Fruit fly (Drosophila melanogaster) whole organism, embryonic: ENCODE data around the gene CG4452.

Experiments
- Antp ChIP-seq: fragments of 200-800 bp; sonication (Bioruptor generic); optimal IDR thresholded peaks from 3 replicates; lab custom pipeline; 2016; ENCODE audit warnings: missing biosample characterization, missing genetic modification characterization
- Bgb ChIP-seq: fragments of 200-800 bp; sonication (Bioruptor generic); IDR thresholded peaks from 2 replicates; pipeline ENCODE4 v1.3.6; 2022; ENCODE audit warnings: missing biosample characterization, missing genetic modification characterization; ENCODE audit not compliant: partially characterized antibody
- CG10147 ChIP-seq: fragments of 200-800 bp; sonication (Bioruptor generic); optimal IDR thresholded peaks from 2 replicates; lab custom pipeline; 2019; ENCODE audit warnings: missing biosample characterization, mild to moderate bottlenecking, missing genetic modification characterization, moderate library complexity
- CG10267 ChIP-seq: fragments of 200-800 bp; sonication (Bioruptor generic); optimal IDR thresholded peaks from 2 replicates; lab custom pipeline; 2018; ENCODE audit warnings: missing biosample characterization, mild to moderate bottlenecking, missing genetic modification characterization, moderate library complexity
- CG1233 ChIP-seq: fragments of 200-800 bp; sonication (Bioruptor generic); optimal IDR thresholded peaks from 4 replicates; lab custom pipeline; 2018; ENCODE audit warnings: missing biosample characterization, mild to moderate bottlenecking, missing genetic modification characterization
- CG12391 ChIP-seq: fragments of 200-800 bp; sonication (Bioruptor generic); optimal IDR thresholded peaks from 3 replicates; lab custom pipeline; 2018; ENCODE audit warnings: missing biosample characterization, mild to moderate bottlenecking, missing genetic modification characterization, moderate library complexity
- CG12659 ChIP-seq: fragments of 200-800 bp; sonication (Bioruptor generic); optimal IDR thresholded peaks from 3 replicates; lab custom pipeline; 2017; ENCODE audit warnings: mild to moderate bottlenecking, missing biosample characterization, missing genetic modification reagents, missing genetic modification characterization
- CG1603 ChIP-seq: fragments of 200-800 bp; sonication (Bioruptor generic); optimal IDR thresholded peaks from 2 replicates; lab custom pipeline; 2019; ENCODE audit warnings: missing biosample characterization, mild to moderate bottlenecking, missing genetic modification characterization, moderate library complexity
- CG16813 ChIP-seq: fragments of 200-800 bp; sonication (Bioruptor generic); IDR thresholded peaks from 3 replicates; pipeline ENCODE4 v1.3.6; 2022; ENCODE audit warnings: missing biosample characterization, missing genetic modification characterization; ENCODE audit not compliant: partially characterized antibody
- CG17361 ChIP-seq: fragments of 200-800 bp; sonication (Bioruptor generic); IDR thresholded peaks from 3 replicates; pipeline ENCODE4 v1.3.6; 2022; ENCODE audit warnings: missing biosample characterization, missing genetic modification characterization
- CG18011 ChIP-seq: fragments of 200-800 bp; sonication (Bioruptor generic); optimal IDR thresholded peaks from 2 replicates; lab custom pipeline; 2017; ENCODE audit warnings: missing biosample characterization, missing genetic modification characterization, mild to moderate bottlenecking, moderate library complexity, missing genotype
- CG18764 ChIP-seq: fragments of 200-800 bp; sonication (Bioruptor generic); optimal IDR thresholded peaks from 3 replicates; lab custom pipeline; 2016; ENCODE audit warnings: missing biosample characterization, missing genetic modification characterization
- CG2116 ChIP-seq: fragments of 200-800 bp; sonication (Bioruptor generic); optimal IDR thresholded peaks from 3 replicates; lab custom pipeline; 2018; ENCODE audit warnings: missing biosample characterization, mild to moderate bottlenecking, missing genetic modification characterization
- CG2199 ChIP-seq: fragments of 200-800 bp; sonication (Bioruptor generic); IDR thresholded peaks from 3 replicates; pipeline ENCODE4 v1.3.6; 2022; ENCODE audit warnings: missing biosample characterization, missing genetic modification characterization
- CG2712 ChIP-seq: fragments of 200-800 bp; optimal IDR thresholded peaks from 3 replicates; lab custom pipeline; 2019; ENCODE audit warnings: missing biosample characterization, mild to moderate bottlenecking, missing genetic modification characterization, moderate library complexity
- CG3847 ChIP-seq: fragments of 200-800 bp; sonication (Bioruptor generic); IDR thresholded peaks from 2 replicates; pipeline ENCODE4 v1.3.6; 2022; ENCODE audit warnings: missing biosample characterization, missing genetic modification characterization
- CG7271 ChIP-seq: fragments of 200-800 bp; sonication (Bioruptor generic); optimal IDR thresholded peaks from 2 replicates; lab custom pipeline; 2018; ENCODE audit warnings: missing biosample characterization, mild to moderate bottlenecking, missing genetic modification characterization, moderate library complexity
- CG7928 ChIP-seq: fragments of 200-800 bp; sonication (Bioruptor generic); optimal IDR thresholded peaks from 2 replicates; lab custom pipeline; 2017; ENCODE audit warnings: missing biosample characterization, mild to moderate bottlenecking, missing genetic modification characterization
- CG9215 ChIP-seq: fragments of 200-800 bp; sonication (Bioruptor generic); IDR thresholded peaks from 2 replicates; pipeline ENCODE4 v1.3.6; 2022; ENCODE audit warnings: missing biosample characterization, missing genetic modification characterization
- Dbx ChIP-seq: fragments of 200-800 bp; sonication (Bioruptor generic); IDR thresholded peaks from 3 replicates; pipeline ENCODE4 v1.3.6; 2022; ENCODE audit warnings: missing biosample characterization, missing genetic modification characterization
- Dek ChIP-seq: fragments of 200-800 bp; sonication (Bioruptor generic); optimal IDR thresholded peaks from 3 replicates; lab custom pipeline; 2019; ENCODE audit warnings: missing biosample characterization, mild to moderate bottlenecking, missing genetic modification characterization, moderate library complexity
- Dip2 ChIP-seq: fragments of 200-800 bp; sonication (Bioruptor generic); IDR thresholded peaks from 2 replicates; pipeline ENCODE4 v1.3.6; 2022; ENCODE audit warnings: missing biosample characterization, missing genetic modification characterization
- E2f2 ChIP-seq: fragments of 200-800 bp; sonication (Bioruptor generic); IDR thresholded peaks from 2 replicates; pipeline ENCODE4 v1.3.6; 2022; ENCODE audit warnings: missing biosample characterization, missing genetic modification characterization
- Ets65A ChIP-seq: fragments of 200-800 bp; sonication (Bioruptor generic); peaks from one replicate; lab custom pipeline; 2016; ENCODE audit warnings: missing biosample characterization, missing genetic modification characterization
- HLH4C ChIP-seq: fragments of 200-800 bp; sonication (Bioruptor generic); IDR thresholded peaks from 3 replicates; pipeline ENCODE4 v1.3.6; 2022; ENCODE audit warnings: missing biosample characterization, missing genetic modification characterization; ENCODE audit not compliant: partially characterized antibody
- Mad ChIP-seq: fragments of 200-800 bp; sonication (Bioruptor generic); optimal IDR thresholded peaks from 2 replicates; lab custom pipeline; 2016; ENCODE audit warnings: missing biosample characterization, missing genetic modification characterization
- Med ChIP-seq: fragments of 200-800 bp; sonication (Bioruptor generic); peaks from one replicate; lab custom pipeline; 2016; ENCODE audit warnings: missing biosample characterization, missing genetic modification characterization, mild to moderate bottlenecking, inconsistent platforms, moderate library complexity
- Nf-YC ChIP-seq: fragments of 200-800 bp; optimal IDR thresholded peaks from 3 replicates; lab custom pipeline; 2019; ENCODE audit warnings: missing biosample characterization, mild to moderate bottlenecking, missing genetic modification characterization, moderate library complexity
- Sin3A ChIP-seq: fragments of >200 bp; optimal IDR thresholded peaks from 2 replicates; lab custom pipeline; 2018
- Trl ChIP-seq, 3 experiments: fragments of >200 bp in 2 of 3; fragments of 200-800 bp in 1 of 3; sonication (Bioruptor generic) in 1 of 3; optimal IDR thresholded peaks; 2 replicates in 1 of 3; 3 replicates in 2 of 3; lab custom pipeline; 2016 to 2017; ENCODE audit warnings: missing biosample characterization in 1 of 3, missing genetic modification characterization in 1 of 3
- Usf ChIP-seq: fragments of 200-800 bp; sonication (Bioruptor generic); optimal IDR thresholded peaks from 2 replicates; lab custom pipeline; 2017; ENCODE audit warnings: missing genotype, missing biosample characterization, missing genetic modification characterization
- ato ChIP-seq: fragments of 200-800 bp; sonication (Bioruptor generic); IDR thresholded peaks from 2 replicates; pipeline ENCODE4 v1.3.6; 2022; ENCODE audit warnings: missing biosample characterization, missing genetic modification characterization; ENCODE audit not compliant: partially characterized antibody
- br ChIP-seq: fragments of >200 bp; optimal IDR thresholded peaks from 2 replicates; lab custom pipeline; 2017
- croc ChIP-seq: fragments of 200-800 bp; sonication (Bioruptor generic); conservative IDR thresholded peaks from 3 replicates; pipeline ENCODE4 v1.3.6; 2022; ENCODE audit warnings: missing biosample characterization, missing genetic modification characterization
- ems ChIP-seq: fragments of 200-800 bp; sonication (Bioruptor generic); optimal IDR thresholded peaks from 3 replicates; lab custom pipeline; 2016; ENCODE audit warnings: missing biosample characterization, missing genetic modification characterization
- eyg ChIP-seq: fragments of 200-800 bp; sonication (Bioruptor generic); optimal IDR thresholded peaks from 3 replicates; lab custom pipeline; 2016; ENCODE audit warnings: missing biosample characterization, missing genetic modification characterization
- fru ChIP-seq: fragments of >200 bp; optimal IDR thresholded peaks from 2 replicates; lab custom pipeline; 2017
- grn ChIP-seq: fragments of 200-800 bp; sonication (Bioruptor generic); optimal IDR thresholded peaks from 3 replicates; lab custom pipeline; 2017; ENCODE audit warnings: missing biosample characterization, missing genetic modification characterization
- kni ChIP-seq: fragments of 200-800 bp; sonication (Bioruptor generic); optimal IDR thresholded peaks from 3 replicates; lab custom pipeline; 2017; ENCODE audit warnings: mild to moderate bottlenecking, missing biosample characterization, missing genetic modification reagents, missing genetic modification characterization
- knrl ChIP-seq: fragments of 200-800 bp; sonication (Bioruptor generic); IDR thresholded peaks from 3 replicates; pipeline ENCODE4 v1.3.6; 2022; ENCODE audit warnings: missing biosample characterization, missing genetic modification characterization; ENCODE audit not compliant: partially characterized antibody
- nerfin-2 ChIP-seq: fragments of 200-800 bp; sonication (Bioruptor generic); IDR thresholded peaks from 2 replicates; pipeline ENCODE4 v1.3.6; 2022; ENCODE audit warnings: missing biosample characterization, missing genetic modification characterization; ENCODE audit not compliant: partially characterized antibody
- nmo ChIP-seq: fragments of 200-800 bp; sonication (Bioruptor generic); optimal IDR thresholded peaks from 2 replicates; lab custom pipeline; 2018; ENCODE audit warnings: missing biosample characterization, mild to moderate bottlenecking, missing genetic modification characterization, moderate library complexity
- peb ChIP-seq: fragments of 200-800 bp; sonication (Bioruptor generic); IDR thresholded peaks from 2 replicates; pipeline ENCODE4 v1.3.6; 2022; ENCODE audit warnings: missing biosample characterization, missing genetic modification characterization
- tio ChIP-seq: fragments of 200-800 bp; sonication (Bioruptor generic); optimal IDR thresholded peaks from 2 replicates; lab custom pipeline; 2017; ENCODE audit warnings: missing biosample characterization, missing genetic modification characterization, inconsistent platforms
- toy ChIP-seq: fragments of 200-800 bp; sonication (Bioruptor generic); IDR thresholded peaks from 2 replicates; pipeline ENCODE4 v1.3.6; 2022; ENCODE audit warnings: missing biosample characterization, missing genetic modification characterization
- unc-4 ChIP-seq: fragments of 200-800 bp; sonication (Bioruptor generic); IDR thresholded peaks from 2 replicates; pipeline ENCODE4 v1.3.6; 2022; ENCODE audit warnings: missing biosample characterization, missing genetic modification characterization; ENCODE audit not compliant: partially characterized antibody
- vvl ChIP-seq: fragments of 200-800 bp; sonication (Bioruptor generic); IDR thresholded peaks from 2 replicates; pipeline ENCODE4 v1.3.6; 2022; ENCODE audit warnings: missing biosample characterization, missing genetic modification characterization
- zen ChIP-seq: fragments of 200-800 bp; sonication (Bioruptor generic); optimal IDR thresholded peaks from 3 replicates; lab custom pipeline; 2018; ENCODE audit warnings: missing biosample characterization, mild to moderate bottlenecking, missing genetic modification characterization, moderate library complexity
- zfh1 ChIP-seq: fragments of 200-800 bp; sonication (Bioruptor generic); IDR thresholded peaks from 3 replicates; pipeline ENCODE4 v1.3.6; 2022; ENCODE audit warnings: missing biosample characterization, missing genetic modification characterization

CG4452 gene

DNA sequence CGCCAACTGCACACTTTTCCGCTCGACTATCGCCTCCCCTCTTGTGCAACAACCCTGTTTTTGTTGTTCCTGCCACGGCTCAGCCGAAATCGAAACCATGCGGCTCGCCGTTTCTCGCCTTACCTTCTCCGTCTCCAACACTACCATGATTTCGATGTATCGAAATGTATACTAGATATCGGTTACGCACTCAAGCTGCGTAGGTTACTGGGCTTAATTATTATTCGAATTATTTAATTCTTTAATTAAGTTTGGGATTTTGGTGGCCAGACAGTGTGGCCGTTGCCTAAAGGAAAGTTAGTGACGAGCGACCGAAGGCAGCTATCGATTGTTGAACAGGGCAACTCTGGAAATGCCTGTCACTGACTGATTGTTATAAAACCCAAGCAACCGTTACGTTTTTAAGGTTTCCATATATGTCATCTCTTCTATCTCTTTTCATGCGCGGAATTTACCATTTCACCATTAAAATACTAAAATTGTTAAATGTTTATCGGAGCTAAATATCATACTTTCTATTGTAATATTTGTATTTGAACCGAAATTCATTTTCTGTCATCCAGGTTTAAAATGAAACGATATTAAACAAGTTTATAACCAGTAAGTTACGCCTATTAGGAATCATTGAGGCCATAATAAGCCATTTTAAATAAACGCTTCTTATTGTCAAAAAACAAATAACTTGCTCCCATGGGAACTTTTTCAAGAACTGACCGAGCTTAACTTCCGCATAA lies 35.1 kb downstream of the CG4452 start, which contains the start of gene eIF4E1:
eIF4E1 (minus strand) TSS at position 304 of the 734 bp plus-strand sequence.
- TF ChIP-seq CG7271 (no peak), Mad (no peak), CG18764 (GFP tag; lab: Kevin White, UChicago) (no peak), zen (tag; lab: Kevin White, UChicago) (peak; percentile 30), kni (GFP tag; lab: Kevin White, UChicago) (no peak), nmo (GFP tag; lab: Kevin White, UChicago) (peak; percentile 53), Dbx (0 out of 3 replicates have a peak, but pooled peaks have one; percentile 21), E2f2 (GFP tag; lab: Robert Waterston, UW) (peak; percentile 50), Usf (GFP tag; lab: Kevin White, UChicago) (no peak), CG2116 (GFP tag; lab: Kevin White, UChicago) (peak; percentile 98), CG10267 (tag; lab: Kevin White, UChicago) (peak; percentile 65), Nf-YC (tag; lab: Kevin White, UChicago) (peak; percentile 47), toy (GFP tag; lab: Robert Waterston, UW) (no peak), CG12659 (GFP tag; lab: Kevin White, UChicago) (peak; percentile 77), Bgb (GFP tag; lab: Robert Waterston, UW) (peak; percentile 86), knrl (GFP tag; lab: Robert Waterston, UW) (peak; percentile 86), peb (no peak), tio (GFP tag; lab: Kevin White, UChicago) (no peak), CG16813 (peak; percentile 82), eyg (GFP tag; lab: Kevin White, UChicago) (no peak), Antp (GFP tag; lab: Kevin White, UChicago) (peak; percentile 24), HLH4C (GFP tag; lab: Robert Waterston, UW) (peak; percentile 57; the same call in 2 of the 3 replicates), CG2199 (GFP tag; lab: Robert Waterston, UW) (peak; percentile 84; the same call in 2 of the 3 replicates), Sin3A (lab: Kevin White, UChicago) (peak; percentile 89), CG9215 (GFP tag; lab: Robert Waterston, UW) (no peak), zfh1 (GFP tag; lab: Robert Waterston, UW) (no peak), Med (peak; percentile 74), nerfin-2 (0 out of 2 replicates have a peak, but pooled peaks have one; percentile 42), unc-4 (GFP tag; lab: Robert Waterston, UW) (peak; percentile 74), CG7928 (GFP tag; lab: Kevin White, UChicago) (no peak), CG1233 (peak; percentile 1), croc (GFP tag; lab: Robert Waterston, UW) (no peak), CG3847 (peak; percentile 75), Trl (optimal IDR thresholded peaks at IDR 0.05; lab: Kevin White, UChicago) (peak in 1 of 2 experiments; percentile 74), Trl (GFP tag; optimal IDR thresholded peaks at IDR 0.05; lab: Kevin White, UChicago) (no peak), fru (lab: Kevin White, UChicago) (no peak), CG18011 (GFP tag; lab: Kevin White, UChicago) (peak; percentile 97), vvl (GFP tag; lab: Robert Waterston, UW) (peak; percentile 4; the same call in 1 of the 2 replicates), CG17361 (GFP tag; lab: Robert Waterston, UW) (peak; percentile 28; the same call in 1 of the 3 replicates), Dip2 (GFP tag; lab: Robert Waterston, UW) (no peak), CG10147 (GFP tag; lab: Kevin White, UChicago) (peak; percentile 14), br (no peak), CG1603 (tag; lab: Kevin White, UChicago) (peak; percentile 80), CG12391 (tag; lab: Kevin White, UChicago) (peak; percentile 38), Dek (tag; lab: Kevin White, UChicago) (peak; percentile 1), ems (GFP tag; lab: Kevin White, UChicago) (peak; percentile 37), CG2712 (tag; lab: Kevin White, UChicago) (peak; percentile 53), grn (GFP tag; lab: Kevin White, UChicago) (peak; percentile 7), Ets65A (GFP tag; lab: Kevin White, UChicago) (peak; percentile 89), ato (peak; percentile 62)
